Worm (Caenorhabditis elegans): ENCODE results near the gene rpl-32.
A peak's percentile ranks its signal among the peaks of the same experiment; 100 is the strongest.

- TF ChIP-seq tbx-2 (tag; optimal IDR thresholded peaks at IDR 0.05) (no peak), ceh-82 (tag; optimal IDR thresholded peaks at IDR 0.05) (no peak), mdl-1 (tag; optimal IDR thresholded peaks at IDR 0.05) (no peak), fos-1 (tag; optimal IDR thresholded peaks at IDR 0.05) (no peak), ama-1 (optimal IDR thresholded peaks at IDR 0.05) (peak; percentile 21), egl-27 (tag; optimal IDR thresholded peaks at IDR 0.05) (no peak), ZK546.5 (tag; optimal IDR thresholded peaks at IDR 0.05) (no peak), pqm-1 (tag; optimal IDR thresholded peaks at IDR 0.05) (no peak)
Observed at ce11 chrII:9026348-9026747, 30.5 kb downstream of the rpl-32 start.
